Fruit fly (Drosophila melanogaster) whole organism, embryonic: ENCODE results near the gene CG15368.

Experiments
- CG14860 ChIP-seq: fragments of 200-800 bp; sonication (Bioruptor generic); IDR thresholded peaks from 3 replicates; pipeline ENCODE4 v1.3.6; 2022; ENCODE audit warnings: missing biosample characterization, missing genetic modification characterization; ENCODE audit not compliant: partially characterized antibody
- CG1603 ChIP-seq: fragments of 200-800 bp; sonication (Bioruptor generic); optimal IDR thresholded peaks from 2 replicates; lab custom pipeline; 2019; ENCODE audit warnings: missing biosample characterization, mild to moderate bottlenecking, missing genetic modification characterization, moderate library complexity
- CG2889 ChIP-seq: fragments of 200-800 bp; sonication (Bioruptor generic); IDR thresholded peaks from 3 replicates; pipeline ENCODE4 v1.3.6; 2022; ENCODE audit warnings: missing biosample characterization, missing genetic modification characterization
- CG30431 ChIP-seq: fragments of 200-800 bp; sonication (Bioruptor generic); optimal IDR thresholded peaks from 2 replicates; lab custom pipeline; 2017; ENCODE audit warnings: missing biosample characterization, missing genetic modification characterization
- Lim3 ChIP-seq: fragments of 200-800 bp; sonication (Bioruptor generic); IDR thresholded peaks from 2 replicates; pipeline ENCODE4 v1.3.6; 2022; ENCODE audit warnings: missing biosample characterization, missing genetic modification characterization
- Mes4 ChIP-seq: fragments of 200-800 bp; sonication (Bioruptor generic); optimal IDR thresholded peaks from 2 replicates; lab custom pipeline; 2016; ENCODE audit warnings: missing biosample characterization, missing genetic modification characterization
- Spps ChIP-seq: fragments of 200-800 bp; sonication (Bioruptor generic); optimal IDR thresholded peaks from 2 replicates; lab custom pipeline; 2018; ENCODE audit warnings: missing biosample characterization, mild to moderate bottlenecking, missing genetic modification characterization
- bab2 ChIP-seq: fragments of 200-800 bp; sonication (Bioruptor generic); optimal IDR thresholded peaks from 2 replicates; lab custom pipeline; 2016; ENCODE audit warnings: missing biosample characterization, missing genetic modification characterization
- her ChIP-seq: fragments of 200-800 bp; sonication (Bioruptor generic); optimal IDR thresholded peaks from 2 replicates; lab custom pipeline; 2016; ENCODE audit warnings: missing biosample characterization, missing genetic modification characterization
- lbe ChIP-seq: fragments of 200-800 bp; sonication (Bioruptor generic); optimal IDR thresholded peaks from 2 replicates; lab custom pipeline; 2016; ENCODE audit warnings: missing biosample characterization, mild to moderate bottlenecking, missing genetic modification characterization
- slp2 ChIP-seq: fragments of 200-800 bp; sonication (Bioruptor generic); optimal IDR thresholded peaks from 2 replicates; lab custom pipeline; 2016; ENCODE audit warnings: missing biosample characterization, missing genetic modification characterization
- sug ChIP-seq: fragments of 200-800 bp; optimal IDR thresholded peaks from 2 replicates; lab custom pipeline; 2019; ENCODE audit warnings: missing biosample characterization, mild to moderate bottlenecking, missing genetic modification characterization, moderate library complexity

DNA sequence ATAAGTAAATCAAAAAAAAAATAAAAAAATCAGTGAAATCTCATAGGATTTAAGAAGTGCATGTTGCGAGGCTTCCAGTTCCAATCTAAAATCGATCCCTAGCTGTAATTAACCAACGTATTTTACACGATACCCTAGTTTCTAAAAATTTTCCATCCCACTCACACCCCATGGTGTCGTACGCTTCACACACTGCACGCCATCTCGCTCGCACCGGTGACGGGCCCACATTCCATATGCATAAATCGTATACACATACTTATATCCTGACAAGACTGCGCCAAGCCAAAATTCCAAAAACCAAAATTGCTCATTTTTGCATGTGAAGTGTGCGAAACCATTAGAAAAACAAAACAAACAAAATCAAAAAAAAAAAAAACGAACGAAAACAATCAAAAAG is 39.4 kb downstream of the CG15368 start:
- TF ChIP-seq her (GFP tag; lab: Kevin White, UChicago), result no peak
- no peak for TF ChIP-seq CG2889 (GFP tag; lab: Robert Waterston, UW)
- TF ChIP-seq Mes4 (GFP tag; lab: Kevin White, UChicago), result no peak
- no peak for TF ChIP-seq Spps (tag; lab: Kevin White, UChicago)
- TF ChIP-seq lbe, result no peak
- TF ChIP-seq sug (tag; lab: Kevin White, UChicago), result no peak
- TF ChIP-seq CG30431 (GFP tag; lab: Kevin White, UChicago), result no peak
- TF ChIP-seq Lim3 (GFP tag; lab: Robert Waterston, UW), result no peak
- TF ChIP-seq bab2, result no peak
- no peak for TF ChIP-seq CG14860 (GFP tag; lab: Robert Waterston, UW)
- no peak for TF ChIP-seq CG1603 (tag; lab: Kevin White, UChicago)
- no peak for TF ChIP-seq slp2 (GFP tag; lab: Kevin White, UChicago)
